Worm (Caenorhabditis elegans) whole organism, L4/young adult: ENCODE data around the gene F21D12.2.
A peak's percentile ranks its signal among the peaks of the same experiment; 100 is the strongest.

Experiments used
- W03F9.2 ChIP-seq: fragments of 150-350 bp; optimal IDR thresholded peaks from 2 replicates; lab custom pipeline; 2014; ENCODE audit warnings: missing biosample characterization, missing genetic modification characterization
- dao-5 ChIP-seq: sonication (generic microtip); optimal IDR thresholded peaks from 2 replicates; lab custom pipeline; 2016; ENCODE audit warnings: missing genotype, missing genetic modification characterization, moderate library complexity, missing compliant biosample characterization
- him-1 ChIP-seq: sonication (generic microtip); optimal IDR thresholded peaks from 2 replicates; lab custom pipeline; 2016; ENCODE audit warnings: missing genotype, missing genetic modification reagents, missing genetic modification characterization, missing compliant biosample characterization

The F21D12.2 gene

DNA sequence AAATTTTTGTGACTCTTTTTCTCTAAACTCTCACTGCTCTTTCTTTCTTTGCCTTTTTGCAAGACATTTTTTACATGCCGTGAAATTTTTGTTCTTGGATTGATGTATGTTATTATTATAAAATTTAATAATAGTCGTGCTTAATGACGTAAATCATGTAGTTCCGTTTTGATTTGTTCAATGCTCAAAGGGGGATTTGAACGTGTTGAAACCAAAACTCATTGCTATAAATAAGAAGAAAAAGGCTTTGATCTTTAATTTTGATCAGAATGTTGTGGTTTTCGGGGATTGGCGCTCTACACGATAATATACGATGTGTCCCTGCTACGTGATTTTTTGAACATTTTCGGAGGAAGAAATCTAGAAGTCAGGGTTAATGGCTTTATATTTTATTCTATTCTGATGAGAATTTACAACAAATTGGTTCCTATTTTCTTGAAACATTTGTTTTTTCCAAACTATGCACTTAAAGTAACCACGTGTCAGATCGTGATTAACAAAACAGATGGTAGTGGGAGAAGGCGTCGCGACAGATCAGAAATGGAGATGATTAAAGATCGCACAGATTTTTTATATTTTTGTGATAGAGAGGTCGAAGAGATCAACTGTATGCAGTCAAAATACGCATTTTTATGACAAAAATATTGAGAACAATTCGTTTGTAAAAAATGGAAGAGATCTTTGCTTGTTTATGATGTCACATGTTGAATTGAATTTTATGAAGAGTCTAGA is 24.2 kb downstream of the F21D12.2 start:
- TF ChIP-seq dao-5 (tag; lab: Kevin White, UChicago) (no peak), W03F9.2 (no peak), him-1 (no peak)

- no peak for TF ChIP-seq W03F9.2
- no peak for TF ChIP-seq dao-5 (tag; lab: Kevin White, UChicago)
- no peak for TF ChIP-seq him-1
Measured at ce11 chrII:7342884-7343283, 25.3 kb downstream of the F21D12.2 start.

DNA sequence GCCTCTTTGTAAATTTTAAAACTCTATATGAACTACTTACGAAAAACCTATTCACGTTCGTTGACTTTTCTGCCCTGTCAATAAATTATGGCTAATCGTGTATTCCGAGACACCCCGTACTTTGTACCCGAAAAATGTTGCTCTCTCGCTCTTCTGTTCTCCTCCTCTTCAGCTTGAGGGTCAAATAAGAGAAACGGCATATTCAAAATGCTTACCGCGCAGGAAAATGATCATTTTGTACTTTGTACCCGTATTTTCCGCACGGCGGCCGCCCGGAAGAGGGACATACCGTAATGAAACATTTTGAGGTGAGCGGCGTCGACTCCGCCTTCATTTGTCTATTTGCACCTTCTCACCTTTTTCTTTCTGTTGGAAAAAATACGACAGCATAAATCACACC is 26.1 kb downstream of the F21D12.2 start:
- TF ChIP-seq him-1 (no peak), W03F9.2 (no peak), dao-5 (tag; lab: Kevin White, UChicago) (no peak)

- TF ChIP-seq him-1 (no peak), W03F9.2 (no peak), dao-5 (tag; lab: Kevin White, UChicago) (no peak)
Measured at ce11 chrII:7345858-7346257, 28.3 kb downstream of the F21D12.2 start.

DNA sequence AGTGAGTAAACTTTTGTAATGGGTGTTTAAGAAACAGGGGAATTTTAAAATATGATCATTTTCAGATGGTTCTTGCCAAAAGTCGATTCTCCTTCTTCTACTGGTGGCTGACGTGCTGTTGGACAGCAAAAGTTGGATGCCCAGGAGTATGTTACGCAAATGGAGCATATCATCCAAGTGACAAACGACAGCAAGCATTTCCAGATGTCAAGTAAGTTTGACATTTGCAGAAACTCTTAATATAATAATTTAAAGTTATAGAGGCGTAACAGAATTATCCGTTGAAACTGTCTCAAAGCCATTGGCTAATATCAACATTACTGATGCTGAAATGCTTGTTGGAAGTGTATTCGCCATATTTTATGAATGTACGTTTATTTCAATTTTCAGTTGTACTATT is 30.5 kb downstream of the F21D12.2 start:
- TF ChIP-seq dao-5 (tag; lab: Kevin White, UChicago): no peak
- TF ChIP-seq W03F9.2: no peak

DNA sequence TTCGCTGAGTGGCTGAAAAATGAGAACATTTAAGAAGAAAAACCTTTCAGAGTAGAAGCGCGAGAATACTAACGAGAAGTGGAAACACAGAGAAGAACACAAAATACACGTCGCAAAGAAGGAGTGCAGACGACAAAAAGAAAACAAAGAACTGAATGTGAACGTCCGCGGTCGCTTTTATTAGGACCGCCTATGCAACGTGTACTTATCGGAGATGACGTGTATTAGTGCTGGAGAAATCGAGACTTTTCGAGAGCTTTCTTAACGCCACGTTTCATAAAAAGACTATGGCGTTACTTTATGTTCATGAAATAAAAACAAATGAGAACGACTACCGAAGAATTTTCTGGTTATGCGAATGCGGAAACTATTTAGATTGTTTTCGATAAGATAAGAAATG is 34.9 kb downstream of the F21D12.2 start, which contains the start of gene hsp-4:
hsp-4 (minus strand) TSS at position 139 of the 400 bp plus-strand sequence.
- TF ChIP-seq dao-5 (tag; lab: Kevin White, UChicago) (no peak), W03F9.2 (no peak), him-1 (no peak)

DNA sequence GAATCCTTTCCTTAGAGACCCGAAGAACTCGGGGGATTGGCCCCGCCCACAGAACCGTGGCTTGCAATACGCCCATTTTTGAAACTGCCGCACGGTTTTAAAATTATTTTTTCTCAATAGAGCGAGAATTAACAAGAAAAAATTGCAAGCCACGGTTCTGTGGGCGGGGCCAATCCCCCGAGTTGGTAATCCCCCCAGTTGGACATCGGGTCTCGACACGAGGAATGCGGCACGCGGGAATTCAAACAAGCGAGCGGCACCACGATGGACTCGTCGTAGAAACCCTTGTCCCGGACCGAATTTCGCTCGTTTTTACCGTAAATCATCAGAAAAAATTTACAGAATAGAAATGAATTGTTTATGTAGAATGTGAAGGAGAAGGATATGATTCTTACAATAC is 35.5 kb downstream of the F21D12.2 start:
- no peak for TF ChIP-seq him-1
- TF ChIP-seq W03F9.2: no peak
- TF ChIP-seq dao-5 (tag; lab: Kevin White, UChicago): no peak

DNA sequence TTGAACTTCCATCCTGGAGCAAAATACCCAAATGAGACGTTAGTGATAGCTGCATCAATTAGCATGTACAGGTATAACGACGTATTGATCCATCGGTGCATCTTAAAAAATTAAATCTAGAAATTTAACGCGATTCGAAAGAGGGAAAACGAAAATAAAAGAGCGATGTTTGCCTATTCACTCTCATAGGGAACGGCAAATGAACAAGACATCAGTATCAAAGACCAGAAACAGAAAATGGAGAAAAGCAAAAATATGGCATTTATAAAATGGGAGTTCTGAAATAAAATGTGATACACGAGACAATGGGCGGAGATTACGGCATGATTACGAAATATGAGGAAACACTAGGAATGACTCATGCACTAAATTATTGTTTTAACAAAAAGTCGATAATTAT is 38.8 kb downstream of the F21D12.2 start, which contains the start of gene haf-2:
haf-2 (minus strand) TSS at position 101 of the 400 bp plus-strand sequence.
- TF ChIP-seq dao-5 (tag; lab: Kevin White, UChicago) (no peak), W03F9.2 (no peak)

DNA sequence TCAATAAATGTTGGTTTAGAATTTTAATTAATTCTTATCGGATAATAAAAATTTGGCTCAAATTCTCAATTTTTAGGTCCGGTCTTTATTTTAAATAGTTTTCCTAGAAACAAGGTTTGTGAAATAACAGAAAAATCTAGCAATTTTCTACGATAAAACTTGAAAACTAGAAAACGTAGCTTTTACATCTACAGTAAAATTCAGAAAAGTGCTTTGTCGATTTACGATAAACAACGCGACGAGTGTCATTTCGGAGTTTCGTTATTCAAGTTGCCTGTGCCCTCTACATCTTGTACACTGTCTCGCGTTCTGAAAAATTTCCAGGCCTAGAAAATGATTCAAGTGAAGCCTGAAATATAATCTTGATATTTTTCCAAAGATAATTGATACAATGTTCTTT is 39.2 kb downstream of the F21D12.2 start:
- TF ChIP-seq him-1 (no peak), dao-5 (tag; lab: Kevin White, UChicago) (no peak), W03F9.2 (no peak)

DNA sequence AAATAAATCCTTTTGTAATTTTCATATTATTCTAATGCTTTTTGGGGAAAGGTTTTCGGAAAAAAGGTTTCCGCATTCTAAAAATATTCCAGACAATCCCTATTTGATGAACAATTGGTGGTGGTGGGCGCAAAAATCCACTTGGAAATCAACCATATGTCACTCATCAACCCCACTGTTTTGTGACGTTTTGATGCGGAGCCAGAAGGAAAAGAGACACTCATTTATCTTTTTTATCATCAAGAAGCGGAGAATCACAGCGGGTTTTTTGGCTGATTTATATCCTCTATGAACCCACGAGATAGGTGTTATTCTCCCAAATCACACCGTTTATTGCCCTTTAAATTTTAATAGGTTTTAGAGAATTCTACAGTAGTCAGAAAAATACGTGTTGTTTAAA is 39.6 kb downstream of the F21D12.2 start:
- no peak for TF ChIP-seq dao-5 (tag; lab: Kevin White, UChicago)

DNA sequence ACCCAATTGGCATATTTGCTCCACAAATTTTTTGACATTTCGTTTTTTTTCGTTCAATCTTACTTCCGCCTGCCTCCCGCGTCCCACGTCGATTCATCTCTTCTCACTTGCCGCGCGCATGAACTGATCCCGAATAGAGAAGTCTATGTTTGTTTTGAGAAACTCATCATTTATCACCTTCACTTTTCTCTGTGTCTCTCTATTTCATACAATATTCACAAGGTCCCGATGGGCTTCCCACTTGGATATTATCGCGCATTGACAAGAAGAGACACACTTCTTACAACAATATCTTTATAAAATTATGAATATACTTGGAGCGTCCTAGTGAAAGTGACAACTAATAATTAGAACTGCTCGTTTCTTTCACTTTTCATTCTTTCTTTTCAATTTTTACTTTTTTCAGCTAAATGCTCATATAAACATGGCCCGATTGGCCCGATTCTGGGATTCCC is 40.9 kb downstream of the F21D12.2 start, which contains the start of gene insc-1:
insc-1 (plus strand) TSS at position 405 of the 455 bp plus-strand sequence.
- TF ChIP-seq W03F9.2 (no peak), him-1 (no peak), dao-5 (tag; lab: Kevin White, UChicago) (no peak)

DNA sequence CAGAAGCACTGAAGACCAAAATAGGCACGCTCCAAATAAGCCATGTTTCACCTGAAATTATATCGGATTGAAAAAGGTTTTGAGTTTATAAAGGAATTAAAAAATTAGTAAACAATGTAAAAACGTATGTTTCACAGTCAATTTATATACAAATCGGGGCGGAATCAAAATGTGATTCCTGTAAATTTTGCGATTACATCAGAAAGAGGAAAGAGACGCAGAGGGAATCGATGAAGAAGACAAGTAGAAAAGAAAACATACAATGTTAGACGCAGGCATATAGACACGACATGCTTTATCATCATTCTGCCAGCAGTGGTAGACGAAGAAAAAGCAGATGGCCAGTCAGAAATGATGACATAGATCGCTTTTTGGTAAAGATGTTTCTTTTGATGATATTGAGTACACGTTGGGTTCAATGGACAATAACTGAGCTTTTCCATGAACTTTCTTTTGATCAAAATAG is 46.5 kb downstream of the F21D12.2 start, which contains the start of gene msra-1:
msra-1 (minus strand) TSS at position 51 of the 466 bp plus-strand sequence.
- TF ChIP-seq dao-5 (tag; lab: Kevin White, UChicago) (no peak), W03F9.2 (peak; percentile 40)

ce11 chrII:7368761-7369160 is 51.2 kb downstream of the F21D12.2 start, which contains the start of gene F43E2.6:
Gene F43E2.6 (minus strand): TSS chrII:7368861.
- no peak for TF ChIP-seq him-1
- no peak for TF ChIP-seq W03F9.2
- no peak for TF ChIP-seq dao-5 (tag; lab: Kevin White, UChicago)
